Worm (Caenorhabditis elegans): ENCODE results near the gene nhr-17.

The nhr-17 gene

DNA sequence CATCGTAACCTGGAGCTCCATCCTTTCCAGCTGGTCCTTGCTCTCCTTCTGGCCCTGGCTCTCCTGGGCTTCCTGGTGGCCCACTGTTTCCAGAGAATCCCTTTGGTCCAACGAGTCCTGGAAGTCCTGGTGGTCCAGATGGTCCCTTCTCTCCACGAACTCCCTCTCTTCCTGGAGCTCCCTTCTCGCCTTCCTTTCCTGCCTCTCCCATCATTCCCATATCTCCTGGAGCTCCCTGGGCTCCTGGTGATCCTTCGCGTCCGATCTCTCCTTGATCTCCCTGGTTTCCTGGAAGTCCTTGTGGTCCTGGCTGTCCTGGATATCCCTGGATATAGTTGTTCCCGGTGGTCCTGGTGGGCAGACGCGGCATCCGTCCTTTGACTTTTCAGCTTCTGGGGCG lies 31.4 kb downstream of the nhr-17 start:
- TF ChIP-seq ztf-11 (tag; optimal IDR thresholded peaks at IDR 0.05) = no peak
- no peak for TF ChIP-seq dmd-4 (tag; optimal IDR thresholded peaks at IDR 0.05)
- TF ChIP-seq unc-55 (GFP tag; optimal IDR thresholded peaks at IDR 0.05) = no peak
- no peak for TF ChIP-seq ceh-82 (tag; optimal IDR thresholded peaks at IDR 0.05)
- no peak for TF ChIP-seq nhr-10 (tag; optimal IDR thresholded peaks at IDR 0.05)
- no peak for TF ChIP-seq skn-1 (tag; optimal IDR thresholded peaks at IDR 0.05)
- no peak for TF ChIP-seq zag-1 (tag; optimal IDR thresholded peaks at IDR 0.05)
- no peak for TF ChIP-seq mdl-1 (tag; optimal IDR thresholded peaks at IDR 0.05)
- TF ChIP-seq mab-5 (tag; optimal IDR thresholded peaks at IDR 0.05) = no peak
- no peak for TF ChIP-seq unc-39 (tag; optimal IDR thresholded peaks at IDR 0.05)
- TF ChIP-seq peb-1 (tag; optimal IDR thresholded peaks at IDR 0.05) = no peak
- no peak for TF ChIP-seq snpc-4 (tag; optimal IDR thresholded peaks at IDR 0.05)
- TF ChIP-seq nhr-77 (tag; optimal IDR thresholded peaks at IDR 0.05) = no peak
- TF ChIP-seq fos-1 (tag; optimal IDR thresholded peaks at IDR 0.05) = no peak

ce11 chrX:12635010-12635409 lies 32.6 kb downstream of the nhr-17 start:
- TF ChIP-seq unc-62 (GFP tag; optimal IDR thresholded peaks at IDR 0.05) (no peak), unc-55 (GFP tag; optimal IDR thresholded peaks at IDR 0.05) (peak; percentile 72), nhr-129 (tag; optimal IDR thresholded peaks at IDR 0.05) (peak; percentile 81), blmp-1 (tag; optimal IDR thresholded peaks at IDR 0.05; ENCODE audit: insufficient read depth) (peak; percentile 6), skn-1 (tag; optimal IDR thresholded peaks at IDR 0.05) (no peak), sma-3 (GFP tag; optimal IDR thresholded peaks at IDR 0.05) (peak; percentile 49), crh-2 (tag; optimal IDR thresholded peaks at IDR 0.05) (peak; percentile 79), lin-39 (tag; optimal IDR thresholded peaks at IDR 0.05) (no peak), nhr-6 (tag; optimal IDR thresholded peaks at IDR 0.05) (peak; percentile 40), gmeb-1 (tag; optimal IDR thresholded peaks at IDR 0.05) (peak; percentile 67), alr-1 (tag; optimal IDR thresholded peaks at IDR 0.05) (no peak), lin-13 (GFP tag; optimal IDR thresholded peaks at IDR 0.05) (peak; percentile 8), sma-9 (GFP tag; optimal IDR thresholded peaks at IDR 0.05) (peak; percentile 59), sma-9 (tag; optimal IDR thresholded peaks at IDR 0.05) (no peak), C34F6.9 (tag; optimal IDR thresholded peaks at IDR 0.05) (peak; percentile 54), fos-1 (tag; optimal IDR thresholded peaks at IDR 0.05) (peak; percentile 73), F13H6.1 (tag; optimal IDR thresholded peaks at IDR 0.05) (peak; percentile 34), lsy-2 (tag; optimal IDR thresholded peaks at IDR 0.05) (peak in 1 of 2 experiments; percentile 63), nhr-25 (tag; optimal IDR thresholded peaks at IDR 0.05) (peak; percentile 52)

DNA sequence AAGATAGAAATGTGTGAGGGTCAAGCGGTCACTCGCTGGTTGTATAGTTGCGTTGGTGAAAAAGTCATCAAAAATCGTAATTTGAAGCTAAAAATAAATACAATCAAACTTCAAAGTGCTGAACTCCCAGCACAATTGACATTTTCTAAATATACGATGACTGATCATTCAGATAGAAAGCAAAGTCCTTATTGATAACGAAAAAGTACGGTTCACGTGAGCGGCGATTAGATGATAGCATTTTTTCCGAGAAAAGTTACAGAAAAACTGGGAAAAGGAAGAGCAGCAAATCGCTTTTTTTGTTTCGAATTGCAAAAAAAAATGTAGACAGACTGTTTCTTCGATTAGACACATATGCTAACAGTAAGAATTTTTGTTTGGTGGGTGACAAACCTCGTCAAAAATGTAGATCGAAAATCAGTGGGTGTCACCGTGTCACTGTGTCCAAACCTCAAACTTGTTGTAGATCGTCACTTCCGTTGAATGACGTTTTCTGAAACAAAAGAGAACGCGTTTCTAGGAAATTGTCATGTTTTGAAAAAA lies 33.7 kb downstream of the nhr-17 start, which contains the start of gene ivns-1:
Gene ivns-1, minus strand, starts transcription at position 493 of the 543 bp plus-strand sequence.
- TF ChIP-seq fos-1 (tag; optimal IDR thresholded peaks at IDR 0.05) (peak; percentile 35), nhr-11 (tag; optimal IDR thresholded peaks at IDR 0.05) (no peak), sem-4 (tag; optimal IDR thresholded peaks at IDR 0.05) (no peak), mab-5 (tag; optimal IDR thresholded peaks at IDR 0.05) (no peak), ceh-16 (tag; optimal IDR thresholded peaks at IDR 0.05) (no peak)

DNA sequence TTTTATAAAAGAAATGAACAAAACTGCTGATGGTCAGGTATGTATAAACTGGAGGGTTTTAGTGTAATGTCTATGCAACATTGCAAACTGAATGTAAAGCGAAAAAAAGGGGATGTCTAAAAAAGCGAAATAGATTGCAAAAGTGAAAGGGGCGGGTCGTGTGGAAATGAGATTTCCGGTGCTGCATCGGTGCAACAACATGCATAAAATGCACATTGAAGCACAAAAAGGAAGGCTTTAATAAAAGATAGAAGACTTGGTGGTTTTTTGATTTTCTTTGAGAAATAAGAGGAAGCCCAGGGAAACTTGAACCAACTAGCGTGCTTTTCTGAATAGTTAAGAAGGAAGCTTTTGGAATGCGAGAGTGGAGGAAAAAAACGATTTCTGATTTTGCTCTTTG lies 35.0 kb downstream of the nhr-17 start:
- TF ChIP-seq nhr-11 (tag; optimal IDR thresholded peaks at IDR 0.05) (no peak), egl-27 (tag; optimal IDR thresholded peaks at IDR 0.05) (no peak), sma-9 (GFP tag; optimal IDR thresholded peaks at IDR 0.05) (no peak), sma-9 (tag; optimal IDR thresholded peaks at IDR 0.05) (no peak), ztf-4 (tag; optimal IDR thresholded peaks at IDR 0.05) (no peak), nhr-77 (tag; optimal IDR thresholded peaks at IDR 0.05) (no peak), lin-11 (tag; optimal IDR thresholded peaks at IDR 0.05) (no peak), unc-39 (tag; optimal IDR thresholded peaks at IDR 0.05) (no peak), nhr-6 (tag; optimal IDR thresholded peaks at IDR 0.05) (no peak), ceh-16 (tag; optimal IDR thresholded peaks at IDR 0.05) (no peak), crh-2 (tag; optimal IDR thresholded peaks at IDR 0.05) (no peak), nhr-129 (tag; optimal IDR thresholded peaks at IDR 0.05) (no peak), sem-4 (tag; optimal IDR thresholded peaks at IDR 0.05) (no peak), aly-2 (tag; optimal IDR thresholded peaks at IDR 0.05) (no peak), fos-1 (tag; optimal IDR thresholded peaks at IDR 0.05) (no peak), nhr-21 (tag; optimal IDR thresholded peaks at IDR 0.05) (no peak), snpc-4 (tag; optimal IDR thresholded peaks at IDR 0.05) (no peak), ama-1 (optimal IDR thresholded peaks at IDR 0.05) (no peak), ztf-11 (tag; optimal IDR thresholded peaks at IDR 0.05) (no peak)
